Worm (Caenorhabditis elegans) whole organism, dauer: Measurements from ENCODE around the gene scl-11.

Source experiments
- unc-62 ChIP-seq: sonication (generic microtip); optimal IDR thresholded peaks from 2 replicates; lab custom pipeline; 2017; ENCODE audit warnings: missing biosample characterization, missing genetic modification reagents, missing genetic modification characterization

scl-11 gene

DNA sequence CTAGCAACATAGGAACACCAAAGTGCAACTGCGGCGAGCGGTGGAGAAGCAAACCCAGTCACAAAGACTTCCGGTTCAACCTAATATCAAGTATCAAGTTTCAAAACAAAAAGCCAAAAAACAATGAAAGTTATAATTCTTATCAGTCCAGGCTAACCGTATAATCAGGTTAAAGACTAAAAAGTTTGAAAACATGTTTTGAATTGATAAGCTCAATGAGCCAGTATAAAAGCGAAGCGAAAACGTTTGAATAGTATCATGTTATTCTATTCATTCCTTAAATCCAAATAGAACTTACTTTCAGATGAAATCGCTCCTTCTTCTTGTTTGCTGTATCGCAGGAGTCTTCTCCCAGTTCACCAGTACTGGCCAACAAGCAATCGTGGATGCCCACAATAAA, at the start of gene scl-11:
TSS of gene scl-11 (plus strand) at position 301 of the 400 bp plus-strand sequence.
- TF ChIP-seq unc-62 (GFP tag; lab: Kevin White, UChicago): no peak

DNA sequence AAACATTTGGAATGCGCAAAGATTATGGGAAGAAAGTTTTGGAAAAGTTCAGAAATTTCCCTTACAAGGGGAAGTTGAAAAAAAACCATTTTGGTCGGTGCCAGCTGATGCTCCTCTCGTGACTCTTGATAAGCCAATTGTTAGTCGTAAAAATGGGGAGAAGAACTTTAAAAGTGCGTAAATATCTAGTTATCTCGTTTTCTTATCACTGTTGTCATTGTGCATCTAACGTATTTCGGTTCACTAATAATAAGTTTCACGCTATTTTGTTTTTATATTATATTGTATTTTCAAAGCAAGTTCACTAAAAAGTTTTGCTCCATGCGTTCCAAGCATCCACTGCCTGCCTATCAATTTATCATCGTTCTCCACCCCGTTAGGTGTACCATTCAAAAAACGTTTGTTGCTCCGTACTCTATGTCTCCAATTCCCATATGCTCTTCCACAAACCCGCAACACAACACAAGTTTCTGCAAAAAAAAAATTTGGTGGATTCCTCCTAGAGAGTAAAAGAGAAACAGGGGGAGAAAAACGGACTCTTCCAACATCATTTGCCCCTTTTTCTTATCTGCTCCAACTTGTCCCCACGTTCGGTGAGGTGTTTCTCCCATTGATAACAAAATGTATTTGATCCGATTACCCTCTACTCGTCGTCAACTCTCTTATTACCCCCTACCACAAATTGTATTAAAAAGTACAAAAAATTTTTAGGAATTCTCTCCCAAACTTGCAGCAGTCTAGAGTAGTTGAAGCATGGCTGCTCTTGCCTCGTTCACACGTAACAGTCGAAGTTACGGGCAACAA, 42.6 kb upstream of the scl-11 start, which contains the start of gene mbk-2:
TSS of gene mbk-2 (plus strand) at position 754 of the 804 bp plus-strand sequence.
- no peak for TF ChIP-seq unc-62 (GFP tag; lab: Kevin White, UChicago)

DNA sequence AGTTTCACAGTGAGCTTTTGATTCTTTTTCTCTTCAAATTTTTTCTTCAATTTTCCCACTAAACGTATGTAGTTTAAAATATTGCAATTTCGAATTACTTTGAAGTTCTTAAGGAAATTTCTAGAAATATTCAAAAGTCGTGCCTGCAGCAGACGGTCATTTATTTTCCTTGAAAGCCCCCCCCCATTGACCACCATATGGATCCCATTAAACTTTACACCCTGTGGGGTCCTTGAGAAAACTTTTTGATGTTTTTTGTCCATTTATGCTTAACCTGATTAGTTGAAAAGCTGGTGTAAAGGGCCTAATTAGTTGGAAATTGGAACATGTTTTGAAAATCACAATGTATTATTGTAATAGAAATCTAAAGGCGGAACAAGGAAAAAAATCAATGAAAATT, 41.7 kb upstream of the scl-11 start:
- no peak for TF ChIP-seq unc-62 (GFP tag; lab: Kevin White, UChicago)

DNA sequence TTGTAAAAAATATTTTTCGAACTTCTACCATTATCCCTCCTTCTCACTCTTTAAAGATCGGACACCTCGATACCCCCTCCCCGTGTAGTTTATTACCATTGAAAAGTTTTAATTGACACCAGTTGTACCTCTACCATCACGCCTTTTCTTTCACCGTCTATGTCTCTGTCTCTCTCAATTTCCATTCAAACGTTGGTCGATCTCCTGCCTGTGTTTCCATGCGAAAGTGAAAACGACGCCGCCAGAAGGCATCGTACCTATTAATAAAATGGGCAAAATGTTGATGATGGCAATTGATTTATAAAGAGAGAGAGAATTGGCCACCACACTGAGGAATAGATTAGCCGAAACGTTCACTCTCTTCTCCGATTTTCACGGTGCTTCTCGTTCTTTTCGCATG, 37.9 kb upstream of the scl-11 start:
- no peak for TF ChIP-seq unc-62 (GFP tag; lab: Kevin White, UChicago)

DNA sequence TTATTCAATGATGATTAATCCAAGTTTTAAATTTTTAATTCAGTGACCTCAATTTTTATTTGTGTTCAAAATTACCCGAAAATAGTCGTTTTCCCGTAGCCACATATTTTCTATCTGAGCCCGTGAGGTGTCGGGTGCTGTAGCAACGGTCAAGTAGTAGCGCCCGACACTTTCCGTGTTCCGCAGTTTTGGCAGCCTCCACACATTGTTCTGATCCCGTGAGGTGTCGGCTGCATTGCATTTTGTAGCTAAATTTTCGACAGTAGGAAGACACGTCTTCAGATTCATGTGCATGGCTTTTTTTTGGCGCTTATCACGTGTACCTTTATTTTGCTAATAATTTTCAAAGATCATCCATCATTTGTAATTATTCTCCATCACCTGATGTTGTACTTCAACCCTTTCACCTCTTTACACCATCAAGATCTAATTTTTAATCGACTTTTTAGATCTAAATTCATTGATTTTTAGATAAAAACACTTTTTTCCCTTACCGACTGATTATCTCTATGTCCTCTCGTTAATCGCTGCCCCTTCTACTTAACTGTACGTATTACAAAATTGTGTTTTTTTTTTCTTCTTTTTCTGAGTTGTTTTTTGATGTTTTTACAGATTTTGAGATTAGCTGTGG, 37.3 kb upstream of the scl-11 start:
- no peak for TF ChIP-seq unc-62 (GFP tag; lab: Kevin White, UChicago)

DNA sequence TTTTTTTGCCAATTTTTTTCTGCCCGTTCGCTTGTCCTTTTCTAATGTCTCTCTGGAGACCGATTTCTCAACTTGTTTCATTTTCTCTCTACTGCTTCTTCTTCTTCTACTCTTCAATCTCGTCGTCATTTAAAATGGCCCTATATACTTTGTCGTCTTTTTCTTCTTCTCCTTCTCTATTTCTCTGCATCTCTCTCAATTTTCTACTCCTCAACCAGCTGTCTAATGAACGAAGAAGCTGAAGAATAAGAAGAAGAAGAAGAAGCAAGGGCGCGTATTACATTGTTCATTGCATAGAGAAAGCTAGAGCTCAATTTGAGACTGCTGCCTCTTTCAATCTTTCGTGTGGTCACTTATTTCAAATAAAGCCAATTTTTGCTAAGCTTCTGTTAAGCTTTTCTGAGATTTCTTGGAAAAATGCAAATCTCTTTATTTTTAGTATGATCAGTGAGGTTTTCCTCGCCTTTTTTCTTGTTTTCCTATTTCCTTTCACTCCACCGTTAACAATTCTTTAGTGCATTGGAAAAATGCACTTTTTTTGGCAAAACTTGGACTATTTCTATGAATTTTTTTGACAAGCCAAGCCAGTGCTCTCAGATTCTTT, 35.3 kb upstream of the scl-11 start:
- no peak for TF ChIP-seq unc-62 (GFP tag; lab: Kevin White, UChicago)

DNA sequence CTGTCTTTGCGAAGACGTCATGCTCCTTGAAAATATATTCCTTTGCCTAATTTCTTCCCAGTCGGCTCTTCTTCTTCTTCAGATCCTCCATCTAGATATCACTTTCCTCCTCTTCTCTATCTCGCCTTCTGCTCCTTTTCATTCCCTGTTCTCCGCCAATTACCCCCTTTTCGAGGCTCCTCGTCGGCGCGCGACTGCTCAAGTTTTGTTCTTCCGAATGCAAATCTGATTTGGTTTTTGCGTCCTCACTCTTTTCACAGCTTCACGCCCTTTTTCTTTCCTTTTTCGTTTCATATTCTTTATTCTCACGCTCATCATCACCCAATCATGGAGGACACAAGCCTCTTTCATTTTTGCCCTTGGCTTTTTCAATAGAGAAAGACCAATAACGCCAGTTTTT, 34.4 kb upstream of the scl-11 start:
- TF ChIP-seq unc-62 (GFP tag; lab: Kevin White, UChicago): no peak

DNA sequence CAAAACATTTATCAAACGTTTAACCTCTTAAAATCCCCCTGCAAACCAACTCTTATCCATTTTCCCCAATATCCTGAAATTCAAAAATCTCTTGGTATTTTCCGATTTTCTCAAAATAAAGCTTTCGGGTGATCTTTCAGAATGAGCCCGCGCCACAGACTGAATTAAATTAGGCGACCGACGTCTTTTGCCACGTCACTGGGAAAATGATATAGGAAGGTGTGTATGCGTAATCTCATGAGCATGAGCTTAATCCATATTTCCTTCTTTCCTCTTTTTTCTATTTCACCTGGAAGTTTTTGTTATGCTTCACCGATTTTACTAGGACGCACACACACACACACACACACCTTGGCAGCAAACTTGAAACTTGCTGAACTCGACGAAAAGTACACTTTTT, 30.2 kb upstream of the scl-11 start:
- TF ChIP-seq unc-62 (GFP tag; lab: Kevin White, UChicago): no peak

DNA sequence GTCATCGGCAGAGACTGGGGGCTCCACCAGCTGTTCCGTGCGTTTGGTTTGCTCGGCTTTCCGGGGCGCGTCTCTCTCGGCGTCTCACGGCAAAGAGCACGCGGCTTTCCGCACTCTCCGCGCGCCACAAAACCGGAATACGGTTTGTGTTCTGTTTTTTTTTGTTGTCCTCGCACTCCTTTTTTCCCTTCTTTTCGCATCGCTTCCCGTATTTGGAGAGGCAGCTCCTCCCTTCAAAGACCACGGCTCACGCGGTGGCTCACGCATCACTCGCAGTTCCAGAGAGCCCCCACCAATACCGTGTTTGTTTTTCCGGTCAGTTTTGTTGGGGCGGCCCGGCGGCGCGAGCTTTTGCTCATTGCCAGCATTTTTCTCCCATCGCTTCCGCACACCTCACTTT, 28.3 kb upstream of the scl-11 start:
- no peak for TF ChIP-seq unc-62 (GFP tag; lab: Kevin White, UChicago)

DNA sequence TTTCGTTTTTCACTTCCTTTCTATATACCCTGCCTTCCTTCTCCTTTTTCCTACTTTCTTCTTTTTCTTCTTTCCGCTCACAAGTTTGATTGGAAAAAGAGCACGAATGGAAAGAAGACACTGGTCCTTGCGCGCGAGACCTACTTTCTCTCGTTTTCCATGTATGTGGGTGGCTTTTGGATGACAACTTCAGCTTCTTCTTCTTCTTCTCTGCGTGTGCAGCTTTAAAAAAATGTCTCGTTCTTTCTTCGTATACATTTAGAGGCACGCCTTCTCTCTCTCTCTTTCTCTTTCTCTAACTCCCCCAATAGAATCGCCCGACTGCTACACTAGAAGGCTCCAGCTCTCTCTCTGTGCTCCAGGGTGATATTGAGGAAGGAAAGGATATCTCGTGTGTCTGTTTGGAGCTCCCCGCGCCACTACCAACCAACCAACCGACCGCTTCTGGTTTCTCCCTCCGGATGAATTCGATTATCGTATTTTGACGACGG, 25.3 kb upstream of the scl-11 start:
- no peak for TF ChIP-seq unc-62 (GFP tag; lab: Kevin White, UChicago)

DNA sequence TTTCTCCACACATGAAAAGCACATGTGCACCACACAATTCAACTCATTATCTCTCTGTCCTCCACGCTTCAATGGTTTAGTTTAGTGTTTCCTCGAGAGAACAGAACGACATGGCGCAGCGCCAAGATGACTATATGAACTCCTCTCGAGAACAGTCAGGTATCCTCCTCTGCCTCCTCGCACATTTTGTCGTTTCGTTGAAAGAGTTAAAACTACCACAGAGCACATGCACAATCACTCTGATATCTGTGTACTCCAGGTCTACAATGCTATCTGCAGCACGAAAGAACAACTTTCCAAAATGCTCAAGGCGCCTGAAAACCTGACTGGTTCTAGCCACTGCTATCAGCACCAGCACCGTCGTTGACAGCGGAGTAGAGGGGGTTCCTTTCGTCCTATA, 24.4 kb upstream of the scl-11 start:
- no peak for TF ChIP-seq unc-62 (GFP tag; lab: Kevin White, UChicago)

DNA sequence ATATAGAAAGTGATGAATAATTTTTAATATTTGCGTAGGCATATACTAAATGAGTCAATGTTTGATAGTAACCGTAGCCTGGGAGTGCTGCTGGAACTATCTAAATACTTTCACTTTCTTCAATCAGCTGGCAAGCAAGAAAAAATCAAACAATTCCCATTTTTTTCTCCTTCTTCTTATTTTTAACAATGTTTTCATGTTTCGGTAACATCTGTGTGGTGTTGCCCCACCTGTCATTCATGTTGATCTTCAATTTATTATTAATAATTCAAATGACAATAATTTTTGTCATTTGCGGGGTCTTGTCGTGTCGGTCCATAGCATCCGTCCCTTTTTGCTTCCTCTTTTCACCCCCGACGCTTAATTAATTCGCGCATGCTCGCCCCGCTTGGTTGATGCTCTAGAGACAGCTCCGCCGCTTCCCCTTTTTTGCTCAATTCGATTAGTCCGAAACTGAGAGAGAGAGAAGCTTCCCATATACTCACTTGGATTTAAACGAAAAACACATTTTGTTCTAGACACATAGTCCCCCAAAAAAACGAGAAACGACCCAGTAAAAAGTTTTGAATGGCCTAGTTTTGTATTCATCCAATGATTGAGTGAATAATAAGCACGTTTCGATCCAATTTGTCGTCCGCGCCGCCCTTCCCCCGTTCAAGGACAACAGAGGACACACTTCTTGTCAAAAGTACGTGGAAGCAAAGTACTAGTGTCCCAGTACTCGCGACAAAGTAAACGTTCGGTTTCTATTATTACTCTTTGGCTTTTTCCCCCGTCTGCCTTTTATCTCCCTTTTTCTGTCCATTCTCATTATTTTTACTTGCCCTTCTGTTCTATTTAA, 23.2 kb upstream of the scl-11 start:
- TF ChIP-seq unc-62 (GFP tag; lab: Kevin White, UChicago): no peak

DNA sequence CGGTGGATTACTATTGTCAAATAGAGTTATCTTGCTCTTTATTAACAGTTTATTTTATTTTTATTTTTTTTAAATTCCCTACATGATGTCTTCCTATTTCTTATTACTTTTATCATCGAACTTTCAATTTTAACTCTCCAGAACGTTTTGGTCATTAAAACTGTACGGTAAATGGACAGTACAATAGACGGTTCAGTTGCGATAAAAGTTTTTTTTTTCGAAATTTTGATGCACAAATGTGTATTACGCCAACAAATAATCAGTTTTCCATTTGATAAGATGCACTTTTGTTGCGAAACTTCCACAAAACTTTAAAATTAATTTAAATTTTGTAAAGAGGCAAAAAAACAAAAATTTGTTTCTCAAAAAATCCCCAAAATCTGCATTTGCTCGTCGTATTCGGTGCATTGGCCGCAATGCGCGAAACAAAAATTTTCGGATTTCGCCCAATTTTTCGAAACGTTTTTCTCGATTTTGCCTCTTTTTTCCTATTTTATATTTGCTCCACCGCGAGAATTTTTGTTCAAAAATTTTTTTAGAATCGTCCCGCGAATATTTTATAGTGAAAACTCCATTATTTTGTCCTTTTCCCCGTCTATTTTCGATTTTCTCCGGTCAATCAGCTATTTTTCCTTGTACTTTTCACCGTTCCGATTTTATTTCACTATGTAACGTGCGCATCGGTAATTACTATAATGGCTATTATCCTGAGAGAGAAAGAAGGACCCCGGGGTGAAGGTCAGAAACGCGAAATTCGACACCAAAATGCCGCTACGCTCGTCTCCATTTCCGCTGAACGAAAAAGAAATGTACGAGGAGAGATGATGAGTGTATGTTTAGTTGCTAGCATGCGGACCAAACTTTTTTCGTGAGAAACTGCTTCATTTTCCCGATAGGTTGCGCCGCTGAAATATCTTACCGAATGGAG, 22.2 kb upstream of the scl-11 start:
- no peak for TF ChIP-seq unc-62 (GFP tag; lab: Kevin White, UChicago)
